Worm (Caenorhabditis elegans): ENCODE data around the gene W02B12.11.
A peak's percentile ranks its signal among the peaks of the same experiment; 100 is the strongest.

The W02B12.11 gene

DNA sequence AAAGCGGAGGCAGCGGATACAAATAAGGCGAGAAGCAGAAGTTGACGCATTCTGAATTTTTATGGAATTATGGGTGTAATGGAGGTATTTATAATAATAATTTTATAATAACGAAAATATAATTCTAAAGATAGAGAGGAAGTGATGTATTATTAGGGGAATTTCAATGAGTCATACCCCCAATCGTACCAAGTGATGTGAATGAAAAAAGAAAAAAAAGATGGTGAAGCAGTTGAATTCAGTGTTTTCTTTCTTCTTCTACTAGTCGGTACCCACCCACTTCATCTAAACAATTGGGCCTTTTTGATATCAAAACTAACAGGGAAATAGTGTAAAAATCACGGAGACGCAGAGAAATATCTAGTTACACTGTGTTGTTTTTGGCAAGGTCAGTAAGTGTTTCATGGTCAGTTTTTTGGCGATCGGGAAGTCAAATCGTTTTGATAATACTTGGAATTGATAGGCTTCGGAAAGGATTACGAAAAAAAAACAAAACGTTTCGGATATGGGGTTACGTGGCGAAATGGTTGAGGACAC, 13.1 kb downstream of the W02B12.11 start, which contains the start of gene ttr-18:
Gene ttr-18, minus strand, starts transcription at position 51 of the 537 bp plus-strand sequence.
- TF ChIP-seq dmd-4 (tag; optimal IDR thresholded peaks at IDR 0.05; ENCODE audit: borderline replicate concordance): no peak
- no peak for TF ChIP-seq ceh-48 (tag; optimal IDR thresholded peaks at IDR 0.05)
- TF ChIP-seq T23F11.4 (GFP tag; optimal IDR thresholded peaks at IDR 0.05): no peak
- TF ChIP-seq pqm-1 (tag; optimal IDR thresholded peaks at IDR 0.05): no peak
- TF ChIP-seq hlh-15 (tag; optimal IDR thresholded peaks at IDR 0.05): no peak
- no peak for TF ChIP-seq pag-3 (tag; optimal IDR thresholded peaks at IDR 0.05; ENCODE audit: borderline replicate concordance)
- no peak for TF ChIP-seq zip-5 (tag; optimal IDR thresholded peaks at IDR 0.05)
- no peak for TF ChIP-seq dve-1 (tag; optimal IDR thresholded peaks at IDR 0.05)
- TF ChIP-seq ceh-2 (tag; optimal IDR thresholded peaks at IDR 0.05): no peak

- no peak for TF ChIP-seq pros-1 (tag; optimal IDR thresholded peaks at IDR 0.05)
- TF ChIP-seq sox-4 (tag; optimal IDR thresholded peaks at IDR 0.05): no peak
- TF ChIP-seq ref-2 (tag; optimal IDR thresholded peaks at IDR 0.05): no peak
- TF ChIP-seq gmeb-2 (tag; optimal IDR thresholded peaks at IDR 0.05): no peak
- no peak for TF ChIP-seq T23F11.4 (GFP tag; optimal IDR thresholded peaks at IDR 0.05)
- no peak for TF ChIP-seq hlh-30 (tag; optimal IDR thresholded peaks at IDR 0.05; ENCODE audit: insufficient read depth)
- no peak for TF ChIP-seq odd-2 (tag; optimal IDR thresholded peaks at IDR 0.05)
- no peak for TF ChIP-seq K09A11.1 (tag; optimal IDR thresholded peaks at IDR 0.05; ENCODE audit: insufficient read depth)
- TF ChIP-seq mec-3 (tag; optimal IDR thresholded peaks at IDR 0.05; ENCODE audit: borderline replicate concordance): no peak
- TF ChIP-seq ets-4 (tag; optimal IDR thresholded peaks at IDR 0.05): no peak
- TF ChIP-seq lim-6 (tag; optimal IDR thresholded peaks at IDR 0.05): no peak
- no peak for TF ChIP-seq ceh-22 (tag; optimal IDR thresholded peaks at IDR 0.05)
- TF ChIP-seq hlh-8 (tag; optimal IDR thresholded peaks at IDR 0.05): no peak
Measured at ce11 chrII:11487999-11488398, 14.3 kb downstream of the W02B12.11 start, which contains the start of gene B0334.13. Gene B0334.13 (plus strand): TSS chrII:11488299.

- TF ChIP-seq ceh-9 (tag; optimal IDR thresholded peaks at IDR 0.05) (no peak), elt-2 (tag; optimal IDR thresholded peaks at IDR 0.05) (peak; percentile 27)
Measured at ce11 chrII:11492843-11493242, 19.2 kb downstream of the W02B12.11 start, which contains the start of gene hacl-1. Gene hacl-1 (minus strand): TSS chrII:11492963.

ce11 chrII:11495307-11495706, 21.6 kb downstream of the W02B12.11 start, which contains the start of the genes ooc-3 and B0334.4:
Gene ooc-3 (minus strand): TSS chrII:11495321.
Gene B0334.4 (plus strand): TSS chrII:11495692.
- TF ChIP-seq C08G9.2 (tag; optimal IDR thresholded peaks at IDR 0.05) (no peak), pros-1 (tag; optimal IDR thresholded peaks at IDR 0.05) (no peak), zip-5 (tag; optimal IDR thresholded peaks at IDR 0.05) (no peak), ceh-18 (tag; optimal IDR thresholded peaks at IDR 0.05) (no peak), unc-86 (tag; optimal IDR thresholded peaks at IDR 0.05) (no peak), ceh-19 (GFP tag; optimal IDR thresholded peaks at IDR 0.05) (no peak), unc-42 (tag; optimal IDR thresholded peaks at IDR 0.05) (peak; percentile 70), tbx-7 (tag; optimal IDR thresholded peaks at IDR 0.05) (no peak)

DNA sequence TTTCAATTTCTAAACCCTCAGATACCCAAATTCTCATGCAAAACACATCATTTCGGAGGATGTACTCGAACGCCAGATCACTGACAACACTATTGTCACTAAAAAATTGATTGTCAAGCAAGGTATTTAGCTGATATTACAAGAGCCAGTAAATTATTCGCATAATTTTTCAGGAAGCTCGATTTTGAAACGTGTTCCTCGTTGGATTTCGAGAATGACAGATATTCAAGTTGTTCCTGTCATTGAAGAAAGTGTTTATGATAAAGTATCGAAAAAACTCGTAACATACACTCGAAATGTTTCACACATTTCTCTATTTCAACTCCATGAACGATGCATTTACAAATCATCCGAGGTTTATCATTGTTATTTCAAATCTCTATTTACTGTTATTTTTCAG, 22.1 kb downstream of the W02B12.11 start:
- TF ChIP-seq ceh-22 (tag; optimal IDR thresholded peaks at IDR 0.05): no peak
- no peak for TF ChIP-seq ceh-31 (tag; optimal IDR thresholded peaks at IDR 0.05)
- no peak for TF ChIP-seq C08G9.2 (tag; optimal IDR thresholded peaks at IDR 0.05)
- no peak for TF ChIP-seq ceh-34 (tag; optimal IDR thresholded peaks at IDR 0.05)
- TF ChIP-seq eyg-1 (tag; optimal IDR thresholded peaks at IDR 0.05): no peak
- no peak for TF ChIP-seq pag-3 (tag; optimal IDR thresholded peaks at IDR 0.05; ENCODE audit: borderline replicate concordance)

DNA sequence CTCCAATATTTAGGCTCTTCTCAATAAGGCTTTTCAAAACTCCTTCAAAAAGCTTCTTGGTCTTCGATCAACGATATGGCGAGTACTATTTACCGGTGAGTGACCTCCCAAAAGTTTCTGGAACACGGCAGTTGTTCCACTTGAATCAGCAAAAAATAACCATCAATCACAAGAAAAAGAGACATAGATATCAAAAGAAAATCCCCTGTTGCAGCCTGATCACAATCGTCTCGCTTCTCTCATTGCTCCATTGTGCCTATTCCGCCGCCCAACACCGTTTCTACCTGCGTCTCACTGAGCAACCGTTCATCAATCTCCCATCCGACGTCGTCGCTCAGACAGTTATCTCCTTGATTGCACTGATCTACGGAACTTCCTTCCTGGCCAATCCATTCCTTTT, 23.1 kb downstream of the W02B12.11 start, which contains the start of gene emc-5:
Gene emc-5, plus strand, starts transcription at position 14 of the 400 bp plus-strand sequence.
- no peak for TF ChIP-seq lin-11 (tag; optimal IDR thresholded peaks at IDR 0.05)
- peak; percentile 26 for TF ChIP-seq ceh-18 (tag; optimal IDR thresholded peaks at IDR 0.05)
- TF ChIP-seq unc-55 (GFP tag; optimal IDR thresholded peaks at IDR 0.05): peak; percentile 14
